Worm (Caenorhabditis elegans) whole organism, L3 larva: ENCODE results near the gene lig-1.

Source experiments
- R02D3.7 ChIP-seq: fragments of 150-350 bp; optimal IDR thresholded peaks from 2 replicates; lab custom pipeline; 2014; ENCODE audit warnings: missing biosample characterization, missing genetic modification characterization
- ZK546.5 ChIP-seq: sonication (generic microtip); optimal IDR thresholded peaks from 2 replicates; lab custom pipeline; 2017; ENCODE audit warnings: missing biosample characterization, missing genetic modification characterization
- ama-1 ChIP-seq: fragments of 150-350 bp; optimal IDR thresholded peaks from 2 replicates; lab custom pipeline; 2018
- ceh-16 ChIP-seq: sonication (generic microtip); optimal IDR thresholded peaks from 2 replicates; lab custom pipeline; 2017; ENCODE audit warnings: missing biosample characterization, missing genetic modification characterization
- ceh-28 ChIP-seq: fragments of 150-350 bp; optimal IDR thresholded peaks from 2 replicates; lab custom pipeline; 2014; ENCODE audit warnings: missing biosample characterization, missing genetic modification reagents, missing genetic modification characterization
- ceh-82 ChIP-seq: fragments of 150-350 bp; optimal IDR thresholded peaks from 2 replicates; lab custom pipeline; 2014; ENCODE audit warnings: missing biosample characterization, missing genetic modification characterization
- ceh-9 ChIP-seq: sonication (generic microtip); optimal IDR thresholded peaks from 2 replicates; lab custom pipeline; 2018; ENCODE audit warnings: missing biosample characterization, missing genetic modification characterization
- daf-12 ChIP-seq: fragments of 150-350 bp; optimal IDR thresholded peaks from 2 replicates; lab custom pipeline; 2014; ENCODE audit warnings: missing biosample characterization, missing genetic modification reagents, missing genetic modification characterization
- egl-27 ChIP-seq: sonication (generic microtip); optimal IDR thresholded peaks from 4 replicates; lab custom pipeline; 2017; ENCODE audit warnings: missing biosample characterization, missing genetic modification reagents, missing genetic modification characterization
- egl-5 ChIP-seq: fragments of 150-350 bp; optimal IDR thresholded peaks from 2 replicates; lab custom pipeline; 2017; ENCODE audit warnings: missing biosample characterization, missing genetic modification reagents, missing genetic modification characterization, inconsistent platforms
- elt-1 ChIP-seq: fragments of 150-350 bp; optimal IDR thresholded peaks from 2 replicates; lab custom pipeline; 2014; ENCODE audit warnings: missing biosample characterization, missing genetic modification characterization
- elt-2 ChIP-seq: sonication (generic microtip); optimal IDR thresholded peaks from 2 replicates; lab custom pipeline; 2016; ENCODE audit warnings: missing genetic modification reagents, mild to moderate bottlenecking, missing genetic modification characterization, missing compliant biosample characterization
- elt-3 ChIP-seq, 3 experiments: fragments of 150-350 bp in 1 of 3; sonication (generic microtip) in 2 of 3; optimal IDR thresholded peaks; 2 replicates in 2 of 3; 4 replicates in 1 of 3; lab custom pipeline; 2014 to 2017; ENCODE audit warnings: missing biosample characterization in 3 of 3, missing genetic modification characterization in 3 of 3
- eor-1 ChIP-seq, 2 experiments: fragments of 150-350 bp; optimal IDR thresholded peaks; 2 replicates each; lab custom pipeline; 2014 to 2018; ENCODE audit warnings: missing biosample characterization in 2 of 2, missing genetic modification characterization in 2 of 2
- fkh-10 ChIP-seq: sonication (generic microtip); optimal IDR thresholded peaks from 2 replicates; lab custom pipeline; 2017; ENCODE audit warnings: missing biosample characterization, missing genetic modification reagents, missing genetic modification characterization
- fkh-2 ChIP-seq: fragments of 150-350 bp; optimal IDR thresholded peaks from 2 replicates; lab custom pipeline; 2014; ENCODE audit warnings: missing biosample characterization, missing genetic modification reagents, missing genetic modification characterization
- fos-1 ChIP-seq: fragments of 150-350 bp; optimal IDR thresholded peaks from 2 replicates; lab custom pipeline; 2014; ENCODE audit warnings: missing biosample characterization, missing genetic modification characterization
- hmg-11 ChIP-seq: sonication (generic microtip); optimal IDR thresholded peaks from 2 replicates; lab custom pipeline; 2016; ENCODE audit warnings: missing genetic modification characterization, missing compliant biosample characterization
- jun-1 ChIP-seq: fragments of 150-350 bp; optimal IDR thresholded peaks from 2 replicates; lab custom pipeline; 2014; ENCODE audit warnings: missing biosample characterization, missing genetic modification reagents, missing genetic modification characterization
- lin-15B ChIP-seq: fragments of 150-350 bp; optimal IDR thresholded peaks from 2 replicates; lab custom pipeline; 2014; ENCODE audit warnings: missing biosample characterization, missing genetic modification characterization
- lin-39 ChIP-seq: fragments of 150-350 bp; optimal IDR thresholded peaks from 2 replicates; lab custom pipeline; 2018; ENCODE audit warnings: missing biosample characterization, missing genetic modification reagents, missing genetic modification characterization
- lsy-12 ChIP-seq: sonication (generic microtip); optimal IDR thresholded peaks from 2 replicates; lab custom pipeline; 2016; ENCODE audit warnings: mild to moderate bottlenecking, missing genetic modification characterization, missing compliant biosample characterization
- mdl-1 ChIP-seq: fragments of 150-350 bp; optimal IDR thresholded peaks from 2 replicates; lab custom pipeline; 2014; ENCODE audit warnings: missing biosample characterization, missing genetic modification characterization
- nfya-1 ChIP-seq: sonication (generic microtip); optimal IDR thresholded peaks from 2 replicates; lab custom pipeline; 2017; ENCODE audit warnings: missing genetic modification characterization, mild to moderate bottlenecking, missing compliant biosample characterization, antibody characterized with exemption, moderate library complexity; ENCODE audit not compliant: insufficient read depth
- nhr-11 ChIP-seq: fragments of 150-350 bp; optimal IDR thresholded peaks from 2 replicates; lab custom pipeline; 2014; ENCODE audit warnings: missing biosample characterization, missing genetic modification characterization
- nhr-12 ChIP-seq: fragments of 150-350 bp; optimal IDR thresholded peaks from 2 replicates; lab custom pipeline; 2014; ENCODE audit warnings: missing biosample characterization, missing genetic modification characterization
- nhr-23 ChIP-seq: fragments of 150-350 bp; optimal IDR thresholded peaks from 2 replicates; lab custom pipeline; 2014; ENCODE audit warnings: missing biosample characterization, missing genetic modification reagents, missing genetic modification characterization
- nhr-237 ChIP-seq: fragments of 150-350 bp; optimal IDR thresholded peaks from 2 replicates; lab custom pipeline; 2014; ENCODE audit warnings: missing biosample characterization, missing genetic modification characterization
- nhr-25 ChIP-seq: sonication (generic microtip); optimal IDR thresholded peaks from 2 replicates; lab custom pipeline; 2017; ENCODE audit warnings: missing biosample characterization, missing genetic modification characterization
- nhr-28 ChIP-seq: fragments of 150-350 bp; optimal IDR thresholded peaks from 2 replicates; lab custom pipeline; 2014; ENCODE audit warnings: missing biosample characterization, missing genetic modification characterization
- nhr-43 ChIP-seq: sonication (generic microtip); optimal IDR thresholded peaks from 2 replicates; lab custom pipeline; 2016; ENCODE audit warnings: mild to moderate bottlenecking, missing genetic modification characterization, missing compliant biosample characterization; ENCODE audit not compliant: poor library complexity, severe bottlenecking
- nhr-67 ChIP-seq: fragments of 150-350 bp; optimal IDR thresholded peaks from 2 replicates; lab custom pipeline; 2014; ENCODE audit warnings: missing biosample characterization, missing genetic modification characterization
- nhr-76 ChIP-seq: fragments of 150-350 bp; sonication (generic microtip); optimal IDR thresholded peaks from 5 replicates; lab custom pipeline; 2014; ENCODE audit warnings: missing biosample characterization, missing genetic modification characterization
- pha-4 ChIP-seq: fragments of 150-350 bp; optimal IDR thresholded peaks from 2 replicates; lab custom pipeline; 2014; ENCODE audit warnings: missing biosample characterization, missing genetic modification reagents, missing genetic modification characterization
- pqm-1 ChIP-seq: fragments of 150-350 bp; optimal IDR thresholded peaks from 2 replicates; lab custom pipeline; 2017; ENCODE audit warnings: missing biosample characterization, missing genetic modification characterization, inconsistent platforms
- sea-2 ChIP-seq: fragments of 150-350 bp; sonication (generic microtip); optimal IDR thresholded peaks from 4 replicates; lab custom pipeline; 2014; ENCODE audit warnings: missing biosample characterization, missing genetic modification reagents, missing genetic modification characterization
- skn-1 ChIP-seq: fragments of 150-350 bp; optimal IDR thresholded peaks from 2 replicates; lab custom pipeline; 2014; ENCODE audit warnings: missing biosample characterization, missing genetic modification characterization
- snpc-4 ChIP-seq: fragments of 150-350 bp; optimal IDR thresholded peaks from 2 replicates; lab custom pipeline; 2014; ENCODE audit warnings: missing biosample characterization, missing genetic modification characterization
- tbx-2 ChIP-seq: sonication (generic microtip); optimal IDR thresholded peaks from 2 replicates; lab custom pipeline; 2016; ENCODE audit warnings: mild to moderate bottlenecking, missing genetic modification characterization, missing compliant biosample characterization
- unc-39 ChIP-seq: sonication (generic microtip); optimal IDR thresholded peaks from 4 replicates; lab custom pipeline; 2017; ENCODE audit warnings: missing biosample characterization, missing genetic modification characterization
- unc-62 ChIP-seq: fragments of 150-350 bp; sonication (generic microtip); optimal IDR thresholded peaks from 4 replicates; lab custom pipeline; 2014; ENCODE audit warnings: missing biosample characterization, missing genetic modification reagents, missing genetic modification characterization
- zag-1 ChIP-seq: fragments of 150-350 bp; optimal IDR thresholded peaks from 2 replicates; lab custom pipeline; 2014; ENCODE audit warnings: missing biosample characterization, missing genetic modification characterization
- ztf-11 ChIP-seq: fragments of 150-350 bp; optimal IDR thresholded peaks from 2 replicates; lab custom pipeline; 2014; ENCODE audit warnings: missing biosample characterization, missing genetic modification characterization
- ztf-4 ChIP-seq: fragments of 150-350 bp; optimal IDR thresholded peaks from 2 replicates; lab custom pipeline; 2014; ENCODE audit warnings: missing biosample characterization, missing genetic modification characterization

The lig-1 gene

ce11 chrV:10856901-10857637, 43.2 kb downstream of the lig-1 start:
- no peak for TF ChIP-seq skn-1 (tag; lab: Kevin White, UChicago)
- no peak for TF ChIP-seq nhr-76
- no peak for TF ChIP-seq egl-5 (tag; lab: Kevin White, UChicago)
- TF ChIP-seq mdl-1 = no peak
- TF ChIP-seq ceh-16 (tag; lab: Kevin White, UChicago) = no peak
- peak; percentile 58 for TF ChIP-seq pqm-1 (tag; lab: Kevin White, UChicago)
- peak; percentile 49 for TF ChIP-seq lin-39 (tag; lab: Kevin White, UChicago)
- TF ChIP-seq egl-27 (tag; lab: Kevin White, UChicago) = no peak
- TF ChIP-seq ama-1 = peak; percentile 47
- TF ChIP-seq tbx-2 (tag; lab: Kevin White, UChicago) = no peak
- TF ChIP-seq ceh-9 (tag; lab: Kevin White, UChicago) = no peak
- TF ChIP-seq nfya-1 = peak; percentile 15
- TF ChIP-seq nhr-11 (tag; lab: Kevin White, UChicago) = peak; percentile 64
- TF ChIP-seq nhr-12 (tag; lab: Kevin White, UChicago) = no peak
- TF ChIP-seq sea-2 (GFP tag; lab: Kevin White, UChicago) = no peak
- peak; percentile 78 for TF ChIP-seq pha-4 (tag; lab: Kevin White, UChicago)
- peak; percentile 10 for TF ChIP-seq jun-1 (tag; lab: Kevin White, UChicago)
- TF ChIP-seq eor-1 (tag; optimal IDR thresholded peaks at IDR 0.05; lab: Kevin White, UChicago) = no peak
- TF ChIP-seq nhr-25 = peak; percentile 10
- TF ChIP-seq fkh-10 = peak; percentile 23
- peak; percentile 42 for TF ChIP-seq elt-2 (tag; lab: Kevin White, UChicago)
- TF ChIP-seq lin-15B = no peak
- no peak for TF ChIP-seq snpc-4 (tag; lab: Kevin White, UChicago)

DNA sequence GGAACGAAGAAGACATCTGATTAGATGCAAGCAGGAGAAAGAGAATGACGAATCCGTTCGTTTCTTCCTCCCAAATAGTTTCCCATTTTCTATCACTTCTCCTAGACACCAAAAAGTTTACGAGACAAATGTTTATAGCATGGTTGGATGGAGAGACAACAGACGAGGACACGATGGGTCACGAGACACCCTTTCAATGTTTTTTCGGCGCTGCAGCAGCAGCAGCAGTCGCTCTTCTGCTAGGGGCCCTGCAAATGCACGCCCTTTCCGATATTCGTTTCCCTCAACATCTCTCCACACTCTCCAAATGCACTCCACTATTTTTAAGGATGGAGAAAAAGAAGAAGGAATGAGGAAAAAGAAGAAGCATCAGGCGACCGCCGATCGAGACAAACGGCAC, 44.4 kb downstream of the lig-1 start:
- TF ChIP-seq ceh-16 (tag; lab: Kevin White, UChicago) (no peak), ztf-4 (tag; lab: Kevin White, UChicago) (peak; percentile 35), ceh-9 (tag; lab: Kevin White, UChicago) (no peak), nhr-11 (tag; lab: Kevin White, UChicago) (peak; percentile 63), jun-1 (tag; lab: Kevin White, UChicago) (peak; percentile 31), ztf-11 (tag; lab: Kevin White, UChicago) (no peak), nhr-23 (tag; lab: Kevin White, UChicago) (peak; percentile 56), fkh-2 (tag; lab: Kevin White, UChicago) (no peak), skn-1 (tag; lab: Kevin White, UChicago) (peak; percentile 19), ceh-82 (no peak), nfya-1 (peak; percentile 85), daf-12 (tag; lab: Kevin White, UChicago) (no peak), mdl-1 (peak; percentile 71), hmg-11 (tag; lab: Kevin White, UChicago) (peak; percentile 69), ama-1 (peak; percentile 52), pqm-1 (tag; lab: Kevin White, UChicago) (no peak), elt-2 (tag; lab: Kevin White, UChicago) (peak; percentile 36), tbx-2 (tag; lab: Kevin White, UChicago) (peak; percentile 77), elt-1 (tag; lab: Kevin White, UChicago) (no peak), egl-27 (tag; lab: Kevin White, UChicago) (peak; percentile 62), ceh-28 (tag; lab: Kevin White, UChicago) (peak; percentile 52), fos-1 (tag; lab: Kevin White, UChicago) (no peak), unc-39 (no peak), fkh-10 (peak; percentile 59), nhr-43 (tag; lab: Kevin White, UChicago) (peak; percentile 65), sea-2 (GFP tag; lab: Kevin White, UChicago) (no peak), nhr-67 (tag; lab: Kevin White, UChicago) (no peak), lin-39 (tag; lab: Kevin White, UChicago) (peak; percentile 87), nhr-28 (no peak), R02D3.7 (tag; lab: Kevin White, UChicago) (no peak), eor-1 (tag; optimal IDR thresholded peaks at IDR 0.05; lab: Kevin White, UChicago) (no peak), nhr-25 (no peak), nhr-237 (tag; lab: Kevin White, UChicago) (no peak), ZK546.5 (tag; lab: Kevin White, UChicago) (no peak), lsy-12 (tag; lab: Kevin White, UChicago) (peak; percentile 59), elt-3 (tag; optimal IDR thresholded peaks at IDR 0.05; lab: Kevin White, UChicago) (no peak), zag-1 (tag; lab: Kevin White, UChicago) (peak; percentile 66), lin-15B (no peak), snpc-4 (tag; lab: Kevin White, UChicago) (peak; percentile 2), unc-62 (GFP tag; lab: Kevin White, UChicago) (no peak), nhr-12 (tag; lab: Kevin White, UChicago) (no peak), pha-4 (tag; lab: Kevin White, UChicago) (peak; percentile 59), nhr-76 (no peak), egl-5 (tag; lab: Kevin White, UChicago) (peak; percentile 88)
- TF ChIP-seq, all 47 proteins: peak for 21
